Worm (Caenorhabditis elegans) whole organism, L1 larva: ENCODE results near the gene Y7A5A.24.

Experiments
- ceh-82 ChIP-seq, 3 experiments: fragments of 150-350 bp in 1 of 3; sonication (generic microtip) in 2 of 3; optimal IDR thresholded peaks; 2 replicates each; lab custom pipeline; 2014 to 2017; ENCODE audit warnings: missing biosample characterization in 3 of 3, missing genetic modification characterization in 3 of 3
- dpl-1 ChIP-seq, 3 experiments: fragments of 150-350 bp in 2 of 3; sonication (generic microtip) in 1 of 3; optimal IDR thresholded peaks; 2 replicates each; lab custom pipeline; 2014 to 2017; ENCODE audit warnings: missing biosample characterization in 3 of 3, missing genetic modification characterization in 3 of 3, missing genetic modification reagents in 3 of 3
- elt-3 ChIP-seq, 6 experiments: fragments of 150-350 bp in 1 of 6; sonication (generic microtip); optimal IDR thresholded peaks; 2 replicates each; lab custom pipeline; 2017 to 2018; ENCODE audit warnings: missing biosample characterization in 6 of 6, missing genetic modification characterization in 6 of 6, inconsistent platforms in 1 of 6
- ets-5 ChIP-seq: fragments of 200-800 bp; sonication (Bioruptor generic); IDR thresholded peaks from 2 replicates; pipeline ENCODE4 v1.3.6; 2022; ENCODE audit warnings: missing genetic modification characterization, missing compliant biosample characterization
- fos-1 ChIP-seq: fragments of 150-350 bp; optimal IDR thresholded peaks from 2 replicates; lab custom pipeline; 2014; ENCODE audit warnings: missing biosample characterization, missing genetic modification characterization
- mdl-1 ChIP-seq, 2 experiments: fragments of 150-350 bp; optimal IDR thresholded peaks; 2 replicates each; lab custom pipeline; 2014 to 2017; ENCODE audit warnings: missing biosample characterization in 2 of 2, missing genetic modification characterization in 2 of 2, inconsistent platforms in 1 of 2
- unc-130 ChIP-seq: fragments of 150-350 bp; optimal IDR thresholded peaks from 2 replicates; lab custom pipeline; 2017; ENCODE audit warnings: missing biosample characterization, missing genetic modification characterization, inconsistent platforms
- xbp-1 ChIP-seq: sonication (generic microtip); optimal IDR thresholded peaks from 2 replicates; lab custom pipeline; 2016; ENCODE audit warnings: missing genetic modification characterization, missing compliant biosample characterization

- TF ChIP-seq elt-3 (tag; optimal IDR thresholded peaks at IDR 0.05; lab: Kevin White, UChicago) (no peak), ets-5 (GFP tag; lab: Robert Waterston, UW) (no peak), fos-1 (tag; lab: Kevin White, UChicago) (no peak), mdl-1 (tag; optimal IDR thresholded peaks at IDR 0.05; lab: Kevin White, UChicago) (no peak), ceh-82 (tag; optimal IDR thresholded peaks at IDR 0.05; lab: Kevin White, UChicago) (no peak), unc-130 (no peak), dpl-1 (GFP tag; optimal IDR thresholded peaks at IDR 0.05; lab: Kevin White, UChicago) (no peak), xbp-1 (tag; lab: Kevin White, UChicago) (no peak)
These were observed 14.7 kb upstream of the Y7A5A.24 start for ce11 chrX:15796633-15797032.
